Worm (Caenorhabditis elegans): ENCODE measurements around the gene K11H12.10.

Gene K11H12.10

DNA sequence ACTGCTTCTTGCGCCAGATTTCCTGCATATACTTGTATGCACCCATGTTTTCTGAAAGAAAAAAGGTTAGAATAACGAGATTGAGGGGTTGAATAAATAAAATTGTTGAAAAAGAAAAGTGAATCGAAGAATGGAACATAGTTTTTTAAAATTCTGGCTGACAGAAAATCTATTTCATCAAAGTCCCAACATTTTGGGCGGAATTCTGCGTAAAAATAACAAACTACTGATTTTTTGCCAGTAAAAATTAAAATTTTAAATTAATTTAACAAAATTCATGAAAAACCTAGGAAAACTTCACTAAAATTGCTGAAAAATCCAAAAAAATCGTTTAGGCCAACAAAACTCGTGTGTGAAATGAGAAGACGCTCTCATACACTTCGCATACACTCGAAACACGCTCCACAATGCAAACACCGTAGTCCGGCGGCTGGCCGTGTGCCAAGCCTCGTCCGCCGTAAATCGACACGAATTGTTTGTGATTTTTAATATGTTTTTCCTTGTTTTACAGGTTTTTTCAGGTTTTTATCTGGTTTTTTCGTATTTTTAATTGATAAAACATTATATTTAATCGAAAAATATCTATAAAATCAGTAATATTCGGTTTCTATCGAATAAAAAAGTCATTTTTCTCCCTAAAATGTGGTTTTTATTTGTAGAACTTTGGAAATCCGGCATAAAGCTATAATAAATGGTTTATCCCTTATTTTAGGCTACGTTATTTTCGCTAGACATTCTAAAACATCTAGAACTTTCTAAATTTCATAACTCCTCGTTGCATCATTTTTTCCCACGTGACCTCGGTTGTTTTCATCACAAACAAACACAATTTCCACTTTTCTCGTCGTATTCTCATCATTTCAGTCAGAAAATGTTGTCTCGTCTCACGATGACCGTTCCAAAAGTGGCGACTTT, 21.1 kb upstream of the K11H12.10 start, which contains the start of the genes rpl-15 and K11H12.8 (continued):
- peak; percentile 97 for TF ChIP-seq sea-2 (GFP tag; IDR thresholded peaks at IDR 0.05)
- TF ChIP-seq nhr-27 (tag; optimal IDR thresholded peaks at IDR 0.05): peak; percentile 96
- peak; percentile 73 for TF ChIP-seq mes-4 (tag; optimal IDR thresholded peaks at IDR 0.05)
- peak; percentile 11 for TF ChIP-seq nhr-179 (tag; optimal IDR thresholded peaks at IDR 0.05)
- TF ChIP-seq attf-3 (GFP tag; conservative IDR thresholded peaks at IDR 0.05): peak; percentile 91
- TF ChIP-seq sptf-2 (GFP tag; optimal IDR thresholded peaks at IDR 0.05): peak; percentile 96
- peak; percentile 92 for TF ChIP-seq gei-17 (GFP tag; optimal IDR thresholded peaks at IDR 0.05)
- peak; percentile 99 for TF ChIP-seq snpc-3.4 (tag; optimal IDR thresholded peaks at IDR 0.05)
- TF ChIP-seq ztf-18 (tag; optimal IDR thresholded peaks at IDR 0.05): peak; percentile 88
- peak; percentile 91 for TF ChIP-seq akir-1 (GFP tag; optimal IDR thresholded peaks at IDR 0.05)
- peak; percentile 97 for TF ChIP-seq cebp-2 (GFP tag; IDR thresholded peaks at IDR 0.05)
- peak; percentile 100 for TF ChIP-seq lsl-1 (GFP tag; optimal IDR thresholded peaks at IDR 0.05)
- peak; percentile 97 for TF ChIP-seq hmg-20 (GFP tag; IDR thresholded peaks at IDR 0.05)
- no peak for TF ChIP-seq tbx-9 (tag; optimal IDR thresholded peaks at IDR 0.05; ENCODE audit: borderline replicate concordance)
- peak; percentile 100 for TF ChIP-seq pbrm-1 (GFP tag; IDR thresholded peaks at IDR 0.05)
- TF ChIP-seq cebp-1 (GFP tag; IDR thresholded peaks at IDR 0.05): peak; percentile 97
- TF ChIP-seq cebp-1 (tag; optimal IDR thresholded peaks at IDR 0.05): peak; percentile 99
- TF ChIP-seq nfya-1 (tag; optimal IDR thresholded peaks at IDR 0.05; ENCODE audit: borderline replicate concordance, insufficient read depth): no peak
- TF ChIP-seq egl-18 (GFP tag; IDR thresholded peaks at IDR 0.05): peak; percentile 99
- peak; percentile 96 for TF ChIP-seq zim-3 (tag; optimal IDR thresholded peaks at IDR 0.05)
- peak; percentile 85 for TF ChIP-seq unc-62 (GFP tag; optimal IDR thresholded peaks at IDR 0.05)
- peak; percentile 96 for TF ChIP-seq him-1 (tag; optimal IDR thresholded peaks at IDR 0.05)
- peak; percentile 100 for TF ChIP-seq K11D2.4 (GFP tag; IDR thresholded peaks at IDR 0.05)
- peak; percentile 99 for TF ChIP-seq snpc-1.3 (tag; optimal IDR thresholded peaks at IDR 0.05; ENCODE audit: insufficient read depth)
- TF ChIP-seq T07F8.4 (tag; optimal IDR thresholded peaks at IDR 0.05): peak; percentile 92
- TF ChIP-seq hmg-1.2 (GFP tag; IDR thresholded peaks at IDR 0.05): peak; percentile 95
- peak; percentile 100 for TF ChIP-seq ztf-6 (GFP tag; IDR thresholded peaks at IDR 0.05)
- TF ChIP-seq ztf-28 (GFP tag; IDR thresholded peaks at IDR 0.05): peak; percentile 99
- TF ChIP-seq ccch-3 (GFP tag; optimal IDR thresholded peaks at IDR 0.05): peak; percentile 76
- TF ChIP-seq Y56A3A.18 (GFP tag; IDR thresholded peaks at IDR 0.05): peak; percentile 99
- TF ChIP-seq aptf-3 (GFP tag; IDR thresholded peaks at IDR 0.05): peak; percentile 77; the same call in 1 of the 2 replicates
- TF ChIP-seq rpc-1 (optimal IDR thresholded peaks at IDR 0.05): peak; percentile 47
- TF ChIP-seq rpc-1 (tag; optimal IDR thresholded peaks at IDR 0.05): peak; percentile 11
- peak; percentile 94 for TF ChIP-seq bed-1 (GFP tag; IDR thresholded peaks at IDR 0.05)
- peak; percentile 100 for TF ChIP-seq Y53G8AR.9 (GFP tag; conservative IDR thresholded peaks at IDR 0.05)
- TF ChIP-seq F57A8.1 (GFP tag; optimal IDR thresholded peaks at IDR 0.05): peak; percentile 96
- TF ChIP-seq nfyb-1 (GFP tag; IDR thresholded peaks at IDR 0.05): peak; percentile 99
- peak; percentile 98 for TF ChIP-seq nhr-90 (tag; optimal IDR thresholded peaks at IDR 0.05)
- no peak for TF ChIP-seq hlh-26 (GFP tag; conservative IDR thresholded peaks at IDR 0.05)
- peak; percentile 94 for TF ChIP-seq hsf-1 (GFP tag; IDR thresholded peaks at IDR 0.05)
- TF ChIP-seq ztf-25 (GFP tag; IDR thresholded peaks at IDR 0.05): peak; percentile 99
- peak; percentile 99 for TF ChIP-seq C17E4.6 (GFP tag; IDR thresholded peaks at IDR 0.05)
- TF ChIP-seq F55B11.4 (tag; optimal IDR thresholded peaks at IDR 0.05; ENCODE audit: borderline replicate concordance, insufficient read depth): no peak
- TF ChIP-seq B0019.2 (GFP tag; conservative IDR thresholded peaks at IDR 0.05): peak; percentile 100
- peak; percentile 58 for TF ChIP-seq B0261.1 (tag; optimal IDR thresholded peaks at IDR 0.05)
- no peak for TF ChIP-seq F22D6.2 (tag; optimal IDR thresholded peaks at IDR 0.05)
- peak; percentile 99 for TF ChIP-seq F37B4.10 (GFP tag; IDR thresholded peaks at IDR 0.05)
